Fruit fly (Drosophila melanogaster) whole organism, embryonic: ENCODE results near the gene stumps.
A peak's percentile ranks its signal among the peaks of the same experiment; 100 is the strongest.

Source experiments
- BEAF-32 ChIP-seq: fragments of 200-800 bp; sonication (Bioruptor generic); optimal IDR thresholded peaks from 3 replicates; lab custom pipeline; 2017; ENCODE audit warnings: missing biosample characterization, missing genetic modification characterization, mild to moderate bottlenecking, moderate library complexity, missing genetic modification reagents
- BtbVII ChIP-seq: fragments of 200-800 bp; sonication (Bioruptor generic); optimal IDR thresholded peaks from 3 replicates; lab custom pipeline; 2017; ENCODE audit warnings: missing biosample characterization, mild to moderate bottlenecking, missing genetic modification characterization
- CG10209 ChIP-seq: fragments of 200-800 bp; sonication (Bioruptor generic); optimal IDR thresholded peaks from 3 replicates; lab custom pipeline; 2017; ENCODE audit warnings: missing biosample characterization, mild to moderate bottlenecking, missing genetic modification characterization, missing genetic modification reagents
- CG11247 ChIP-seq: fragments of 200-800 bp; sonication (Bioruptor generic); IDR thresholded peaks from 2 replicates; pipeline ENCODE4 v1.3.6; 2022; ENCODE audit warnings: missing biosample characterization, missing genetic modification characterization
- CG11723 ChIP-seq: fragments of 200-800 bp; sonication (Bioruptor generic); optimal IDR thresholded peaks from 2 replicates; lab custom pipeline; 2017; ENCODE audit warnings: missing biosample characterization, mild to moderate bottlenecking, missing genetic modification characterization
- CG12219 ChIP-seq: fragments of 200-800 bp; sonication (Bioruptor generic); optimal IDR thresholded peaks from 3 replicates; lab custom pipeline; 2018; ENCODE audit warnings: missing biosample characterization, mild to moderate bottlenecking, missing genetic modification characterization
- CG13123 ChIP-seq: fragments of 200-800 bp; sonication (Bioruptor generic); optimal IDR thresholded peaks from 2 replicates; lab custom pipeline; 2016; ENCODE audit warnings: missing biosample characterization, missing genetic modification characterization
- CG13287 ChIP-seq: fragments of 200-800 bp; sonication (Bioruptor generic); IDR thresholded peaks from 2 replicates; pipeline ENCODE4 v1.3.6; 2022; ENCODE audit warnings: missing biosample characterization, missing genetic modification characterization; ENCODE audit not compliant: partially characterized antibody
- CG13296 ChIP-seq: fragments of 200-800 bp; sonication (Bioruptor generic); optimal IDR thresholded peaks from 3 replicates; lab custom pipeline; 2018; ENCODE audit warnings: missing biosample characterization, mild to moderate bottlenecking, missing genetic modification characterization
- CG13424 ChIP-seq: fragments of 200-800 bp; sonication (Bioruptor generic); optimal IDR thresholded peaks from 2 replicates; lab custom pipeline; 2019; ENCODE audit warnings: missing biosample characterization, mild to moderate bottlenecking, missing genetic modification characterization, moderate library complexity
- CG18262 ChIP-seq: fragments of 200-800 bp; optimal IDR thresholded peaks from 3 replicates; lab custom pipeline; 2019; ENCODE audit warnings: missing biosample characterization, mild to moderate bottlenecking, missing genetic modification characterization, moderate library complexity
- CG2202 ChIP-seq: fragments of 200-800 bp; sonication (Bioruptor generic); optimal IDR thresholded peaks from 2 replicates; lab custom pipeline; 2018; ENCODE audit warnings: missing biosample characterization, mild to moderate bottlenecking, missing genetic modification characterization
- CG2712 ChIP-seq: fragments of 200-800 bp; optimal IDR thresholded peaks from 3 replicates; lab custom pipeline; 2019; ENCODE audit warnings: missing biosample characterization, mild to moderate bottlenecking, missing genetic modification characterization, moderate library complexity
- CG34376 ChIP-seq: fragments of 200-800 bp; sonication (Bioruptor generic); optimal IDR thresholded peaks from 2 replicates; lab custom pipeline; 2018; ENCODE audit warnings: missing biosample characterization, mild to moderate bottlenecking, missing genetic modification characterization
- CG3995 ChIP-seq: fragments of 200-800 bp; sonication (Bioruptor generic); optimal IDR thresholded peaks from 3 replicates; lab custom pipeline; 2016; ENCODE audit warnings: missing biosample characterization, missing genetic modification characterization
- CG42726 ChIP-seq: fragments of 200-800 bp; sonication (Bioruptor generic); IDR thresholded peaks from 2 replicates; pipeline ENCODE4 v1.3.6; 2022; ENCODE audit warnings: missing biosample characterization, missing genetic modification characterization; ENCODE audit not compliant: partially characterized antibody
- CG4328 ChIP-seq: fragments of 200-800 bp; sonication (Bioruptor generic); optimal IDR thresholded peaks from 3 replicates; lab custom pipeline; 2017; ENCODE audit warnings: missing biosample characterization, missing genetic modification reagents, missing genetic modification characterization
- CG4617 ChIP-seq: fragments of 200-800 bp; sonication (Bioruptor generic); optimal IDR thresholded peaks from 3 replicates; lab custom pipeline; 2016; ENCODE audit warnings: missing biosample characterization, missing genetic modification characterization, borderline replicate concordance
- CG7556 ChIP-seq: fragments of 200-800 bp; sonication (Bioruptor generic); optimal IDR thresholded peaks from 2 replicates; lab custom pipeline; 2017; ENCODE audit warnings: missing biosample characterization, mild to moderate bottlenecking, missing genetic modification characterization
- CG7963 ChIP-seq: fragments of 200-800 bp; sonication (Bioruptor generic); IDR thresholded peaks from 3 replicates; pipeline ENCODE4 v1.3.6; 2022; ENCODE audit warnings: missing biosample characterization, missing genetic modification characterization; ENCODE audit not compliant: partially characterized antibody
- D19B ChIP-seq: fragments of 200-800 bp; sonication (Bioruptor generic); optimal IDR thresholded peaks from 2 replicates; lab custom pipeline; 2017; ENCODE audit warnings: missing biosample characterization, mild to moderate bottlenecking, missing genetic modification characterization
- E2f2 ChIP-seq: fragments of 200-800 bp; sonication (Bioruptor generic); IDR thresholded peaks from 2 replicates; pipeline ENCODE4 v1.3.6; 2022; ENCODE audit warnings: missing biosample characterization, missing genetic modification characterization
- Elba2 ChIP-seq: fragments of 200-800 bp; sonication (Bioruptor generic); optimal IDR thresholded peaks from 3 replicates; lab custom pipeline; 2016; ENCODE audit warnings: missing biosample characterization, missing genetic modification characterization
- Hr3 ChIP-seq: fragments of 200-800 bp; sonication (Bioruptor generic); optimal IDR thresholded peaks from 3 replicates; lab custom pipeline; 2016; ENCODE audit warnings: missing biosample characterization, missing genetic modification characterization
- Med ChIP-seq: fragments of 200-800 bp; sonication (Bioruptor generic); peaks from one replicate; lab custom pipeline; 2016; ENCODE audit warnings: missing biosample characterization, missing genetic modification characterization, mild to moderate bottlenecking, inconsistent platforms, moderate library complexity
- Meics ChIP-seq: fragments of 200-800 bp; sonication (Bioruptor generic); optimal IDR thresholded peaks from 2 replicates; lab custom pipeline; 2017; ENCODE audit warnings: missing biosample characterization, mild to moderate bottlenecking, missing genetic modification characterization
- NC2β ChIP-seq: fragments of 200-800 bp; sonication (Bioruptor generic); optimal IDR thresholded peaks from 2 replicates; lab custom pipeline; 2016; ENCODE audit warnings: missing biosample characterization, missing genetic modification characterization
- Poxn ChIP-seq: fragments of 200-800 bp; sonication (Bioruptor generic); IDR thresholded peaks from 2 replicates; pipeline ENCODE4 v1.3.6; 2022; ENCODE audit warnings: missing biosample characterization, missing genetic modification characterization
- amos ChIP-seq: fragments of 200-800 bp; sonication (Bioruptor generic); IDR thresholded peaks from 2 replicates; pipeline ENCODE4 v1.3.6; 2022; ENCODE audit warnings: missing biosample characterization, missing genetic modification characterization; ENCODE audit not compliant: partially characterized antibody
- bbx ChIP-seq: fragments of 200-800 bp; sonication (Bioruptor generic); IDR thresholded peaks from 2 replicates; pipeline ENCODE4 v1.3.6; 2022; ENCODE audit warnings: missing biosample characterization, missing genetic modification characterization; ENCODE audit not compliant: partially characterized antibody
- cas ChIP-seq: fragments of 200-800 bp; sonication (Bioruptor generic); IDR thresholded peaks from 2 replicates; pipeline ENCODE4 v1.3.6; 2022; ENCODE audit warnings: missing biosample characterization, missing genetic modification characterization
- chinmo ChIP-seq: fragments of 200-800 bp; sonication (Bioruptor generic); IDR thresholded peaks from 4 replicates; pipeline ENCODE4 v1.3.6; 2022; ENCODE audit warnings: missing biosample characterization, missing genetic modification characterization; ENCODE audit not compliant: partially characterized antibody
- cwo ChIP-seq: fragments of 200-800 bp; sonication (Bioruptor generic); optimal IDR thresholded peaks from 3 replicates; lab custom pipeline; 2017; ENCODE audit warnings: missing biosample characterization, missing genetic modification characterization, mild to moderate bottlenecking, moderate library complexity, missing genetic modification reagents
- dan ChIP-seq: fragments of 200-800 bp; sonication (Bioruptor generic); IDR thresholded peaks from 2 replicates; pipeline ENCODE4 v1.3.6; 2022; ENCODE audit warnings: missing biosample characterization, missing genetic modification characterization
- gcm2 ChIP-seq: fragments of 200-800 bp; sonication (Bioruptor generic); optimal IDR thresholded peaks from 2 replicates; lab custom pipeline; 2016; ENCODE audit warnings: missing biosample characterization, missing genetic modification characterization
- grau ChIP-seq: fragments of 200-800 bp; optimal IDR thresholded peaks from 3 replicates; lab custom pipeline; 2019; ENCODE audit warnings: missing biosample characterization, mild to moderate bottlenecking, missing genetic modification characterization, moderate library complexity
- hkb ChIP-seq, 2 experiments: fragments of 200-800 bp in 1 of 2; fragments of >200 bp in 1 of 2; sonication (Bioruptor generic) in 1 of 2; IDR thresholded peaks in 1 of 2; optimal IDR thresholded peaks in 1 of 2; 2 replicates each; pipeline versions ENCODE4 v1.3.6 to Lab custom; 2017 to 2022; ENCODE audit warnings: missing biosample characterization in 1 of 2, missing genetic modification characterization in 1 of 2
- kni ChIP-seq: fragments of 200-800 bp; sonication (Bioruptor generic); optimal IDR thresholded peaks from 3 replicates; lab custom pipeline; 2017; ENCODE audit warnings: mild to moderate bottlenecking, missing biosample characterization, missing genetic modification reagents, missing genetic modification characterization
- lmd ChIP-seq: fragments of 200-800 bp; sonication (Bioruptor generic); IDR thresholded peaks from 2 replicates; pipeline ENCODE4 v1.3.6; 2022; ENCODE audit warnings: missing biosample characterization, missing genetic modification characterization
- nerfin-1 ChIP-seq: fragments of 200-800 bp; sonication (Bioruptor generic); optimal IDR thresholded peaks from 3 replicates; lab custom pipeline; 2019; ENCODE audit warnings: missing biosample characterization, mild to moderate bottlenecking, missing genetic modification characterization, moderate library complexity
- oc ChIP-seq: fragments of 200-800 bp; sonication (Bioruptor generic); optimal IDR thresholded peaks from 2 replicates; lab custom pipeline; 2018; ENCODE audit warnings: missing biosample characterization, mild to moderate bottlenecking, missing genetic modification characterization, moderate library complexity
- sens ChIP-seq: fragments of 200-800 bp; sonication (Bioruptor generic); peaks from one replicate; lab custom pipeline; 2016; ENCODE audit warnings: missing biosample characterization, missing genetic modification characterization
- shn ChIP-seq: fragments of 200-800 bp; sonication (Bioruptor generic); optimal IDR thresholded peaks from 3 replicates; lab custom pipeline; 2016; ENCODE audit warnings: missing biosample characterization, missing genetic modification characterization
- sim ChIP-seq: fragments of 200-800 bp; sonication (Bioruptor generic); IDR thresholded peaks from 2 replicates; pipeline ENCODE4 v1.3.6; 2022; ENCODE audit warnings: missing biosample characterization, missing genetic modification characterization
- tna ChIP-seq: fragments of 200-800 bp; sonication (Bioruptor generic); IDR thresholded peaks from 2 replicates; pipeline ENCODE4 v1.3.6; 2022; ENCODE audit warnings: missing biosample characterization, missing genetic modification characterization; ENCODE audit not compliant: partially characterized antibody
- zen2 ChIP-seq: fragments of 200-800 bp; sonication (Bioruptor generic); IDR thresholded peaks from 3 replicates; pipeline ENCODE4 v1.3.6; 2022; ENCODE audit warnings: missing biosample characterization, missing genetic modification characterization; ENCODE audit not compliant: partially characterized antibody

stumps gene

DNA sequence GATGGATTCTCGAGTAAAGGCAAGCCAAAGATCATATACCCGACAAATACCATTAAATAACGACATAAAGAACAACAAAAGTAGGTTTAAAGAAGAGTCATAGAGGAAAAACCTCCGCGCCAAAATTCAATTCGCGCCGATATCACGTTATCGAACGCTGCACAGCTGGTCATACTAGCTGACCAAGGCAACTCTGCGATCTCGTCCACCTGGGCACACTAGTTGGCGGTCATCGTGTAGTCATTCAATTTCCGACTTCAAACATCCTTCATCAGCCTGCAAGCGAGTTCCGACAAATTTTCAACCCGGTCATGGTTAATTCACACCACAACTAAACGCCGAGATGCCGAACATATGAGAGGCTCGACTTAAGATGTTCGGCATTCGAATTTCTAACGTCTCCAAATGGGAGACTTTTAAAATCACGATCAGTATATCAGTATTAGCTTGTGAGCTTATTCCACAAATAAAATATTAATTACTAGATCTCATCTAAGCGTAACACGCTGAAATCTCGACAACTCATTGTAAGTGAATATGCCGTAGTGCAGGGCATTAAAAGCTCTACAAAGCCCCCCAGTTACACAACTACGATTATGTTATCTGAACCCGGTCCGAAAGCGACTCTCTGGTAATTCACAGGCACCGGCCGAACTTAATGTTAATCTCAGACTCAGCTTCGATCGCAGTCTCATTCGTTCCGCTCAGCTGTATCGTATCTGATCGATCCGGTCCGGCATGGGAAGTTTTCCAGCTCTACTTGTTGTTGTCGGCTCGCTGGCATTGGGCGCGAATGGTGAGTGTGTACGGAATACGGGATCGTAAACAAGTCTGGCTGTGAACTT is 80.0 kb downstream of the stumps start, which contains the start of gene CG3505 (continued):
- 0 out of 2 replicates have a peak, but pooled peaks have one; percentile 48 for TF ChIP-seq CG42726 (GFP tag; lab: Robert Waterston, UW)
- peak; percentile 62 for TF ChIP-seq CG13424 (tag; lab: Kevin White, UChicago)
- TF ChIP-seq dan (GFP tag; lab: Robert Waterston, UW), result no peak
- peak; percentile 24 for TF ChIP-seq CG12219 (GFP tag; lab: Kevin White, UChicago)
- TF ChIP-seq CG13296, result peak; percentile 74
- 0 out of 4 replicates have a peak, but pooled peaks have one; percentile 48 for TF ChIP-seq chinmo (GFP tag; lab: Robert Waterston, UW)
- peak; percentile 45 for TF ChIP-seq cwo (GFP tag; lab: Kevin White, UChicago)
- peak; percentile 50 for TF ChIP-seq CG13287 (GFP tag; lab: Robert Waterston, UW)
- TF ChIP-seq NC2β (GFP tag; lab: Kevin White, UChicago), result peak; percentile 38
- TF ChIP-seq cas (GFP tag; lab: Robert Waterston, UW), result no peak
- no peak for TF ChIP-seq Elba2 (GFP tag; lab: Kevin White, UChicago)
- TF ChIP-seq tna (GFP tag; lab: Robert Waterston, UW), result no peak
- TF ChIP-seq CG18262 (tag; lab: Kevin White, UChicago), result peak; percentile 8
- peak; percentile 29 for TF ChIP-seq BtbVII (GFP tag; lab: Kevin White, UChicago)
- 0 out of 3 replicates have a peak, but pooled peaks have one; percentile 37 for TF ChIP-seq CG7963 (GFP tag; lab: Robert Waterston, UW)
- TF ChIP-seq CG2202 (tag; lab: Kevin White, UChicago), result no peak
- TF ChIP-seq lmd, result peak; percentile 14; the same call in 1 of the 2 replicates
- no peak for TF ChIP-seq CG11247 (GFP tag; lab: Robert Waterston, UW)
- peak; percentile 40 for TF ChIP-seq CG4328 (GFP tag; lab: Kevin White, UChicago)
- no peak for TF ChIP-seq CG11723 (GFP tag; lab: Kevin White, UChicago)
- TF ChIP-seq sim, result no peak
- peak; percentile 10 for TF ChIP-seq kni (GFP tag; lab: Kevin White, UChicago)
- peak; percentile 72 for TF ChIP-seq Meics
- peak; percentile 77 for TF ChIP-seq CG34376 (GFP tag; lab: Kevin White, UChicago)
- peak; percentile 7 for TF ChIP-seq CG3995 (GFP tag; lab: Kevin White, UChicago)
- TF ChIP-seq sens, result peak; percentile 73
- peak; percentile 14; the same call in 1 of the 3 replicates for TF ChIP-seq zen2
- TF ChIP-seq BEAF-32, result peak; percentile 58
- peak; percentile 17 for TF ChIP-seq CG2712
- TF ChIP-seq hkb (optimal IDR thresholded peaks at IDR 0.05; lab: Kevin White, UChicago), result no peak
- TF ChIP-seq hkb (GFP tag; IDR thresholded peaks at IDR 0.05; lab: Robert Waterston, UW), result peak; percentile 57
- TF ChIP-seq D19B, result no peak
- peak; percentile 15 for TF ChIP-seq gcm2 (GFP tag; lab: Kevin White, UChicago)
- no peak for TF ChIP-seq shn (GFP tag; lab: Kevin White, UChicago)
- no peak for TF ChIP-seq CG13123 (GFP tag; lab: Kevin White, UChicago)
- peak; percentile 33 for TF ChIP-seq oc (tag; lab: Kevin White, UChicago)
- peak; percentile 100 for TF ChIP-seq E2f2 (GFP tag; lab: Robert Waterston, UW)
- TF ChIP-seq CG10209, result peak; percentile 40
- TF ChIP-seq Med (GFP tag; lab: Kevin White, UChicago), result peak; percentile 78
- TF ChIP-seq CG4617, result no peak
- TF ChIP-seq amos, result peak; percentile 40; the same call in 1 of the 2 replicates
- peak; percentile 50 for TF ChIP-seq grau (tag; lab: Kevin White, UChicago)
- TF ChIP-seq Poxn, result no peak
- peak; percentile 39 for TF ChIP-seq CG7556 (GFP tag; lab: Kevin White, UChicago)
- TF ChIP-seq bbx (GFP tag; lab: Robert Waterston, UW), result peak; percentile 50; the same call in 1 of the 2 replicates
- peak; percentile 1 for TF ChIP-seq Hr3 (GFP tag; lab: Kevin White, UChicago)
- TF ChIP-seq nerfin-1 (tag; lab: Kevin White, UChicago), result peak; percentile 25
